Worm (Caenorhabditis elegans) whole organism, L1 larva: ENCODE data around the gene T07E3.3.

Source experiments
- C16A3.4 ChIP-seq: fragments of 150-350 bp; optimal IDR thresholded peaks from 2 replicates; lab custom pipeline; 2014; ENCODE audit warnings: missing biosample characterization, missing genetic modification characterization
- aha-1 ChIP-seq: fragments of 150-350 bp; optimal IDR thresholded peaks from 2 replicates; lab custom pipeline; 2014; ENCODE audit warnings: missing biosample characterization, missing genetic modification characterization
- alr-1 ChIP-seq: fragments of 200-800 bp; sonication (Bioruptor generic); optimal IDR thresholded peaks from 2 replicates; lab custom pipeline; 2018; ENCODE audit warnings: borderline replicate concordance, mild to moderate bottlenecking, missing genetic modification characterization, missing compliant biosample characterization
- blmp-1 ChIP-seq: fragments of 150-350 bp; optimal IDR thresholded peaks from 2 replicates; lab custom pipeline; 2014; ENCODE audit warnings: missing biosample characterization, missing genetic modification characterization
- ceh-63 ChIP-seq: fragments of 200-800 bp; sonication (Bioruptor generic); optimal IDR thresholded peaks from 2 replicates; lab custom pipeline; 2018; ENCODE audit warnings: mild to moderate bottlenecking, missing genetic modification characterization, missing compliant biosample characterization
- ceh-82 ChIP-seq, 3 experiments: fragments of 150-350 bp in 1 of 3; sonication (generic microtip) in 2 of 3; optimal IDR thresholded peaks; 2 replicates each; lab custom pipeline; 2014 to 2017; ENCODE audit warnings: missing biosample characterization in 3 of 3, missing genetic modification characterization in 3 of 3
- ceh-90 ChIP-seq: sonication (generic microtip); optimal IDR thresholded peaks from 2 replicates; lab custom pipeline; 2016; ENCODE audit warnings: missing genetic modification characterization, missing compliant biosample characterization
- dpl-1 ChIP-seq, 3 experiments: fragments of 150-350 bp in 2 of 3; sonication (generic microtip) in 1 of 3; optimal IDR thresholded peaks; 2 replicates each; lab custom pipeline; 2014 to 2017; ENCODE audit warnings: missing biosample characterization in 3 of 3, missing genetic modification characterization in 3 of 3, missing genetic modification reagents in 3 of 3
- dsc-1 ChIP-seq: sonication (generic microtip); optimal IDR thresholded peaks from 2 replicates; lab custom pipeline; 2016; ENCODE audit warnings: mild to moderate bottlenecking, missing genetic modification characterization, missing compliant biosample characterization
- efl-3 ChIP-seq: fragments of 200-800 bp; sonication (Bioruptor generic); optimal IDR thresholded peaks from 2 replicates; lab custom pipeline; 2018; ENCODE audit warnings: mild to moderate bottlenecking, missing genetic modification characterization, missing compliant biosample characterization
- egl-13 ChIP-seq: sonication (generic microtip); optimal IDR thresholded peaks from 2 replicates; lab custom pipeline; 2016; ENCODE audit warnings: missing genotype, missing genetic modification reagents, missing genetic modification characterization, missing compliant biosample characterization
- egl-27 ChIP-seq, 2 experiments: fragments of 150-350 bp in 1 of 2; sonication (generic microtip); optimal IDR thresholded peaks; 3 replicates each; lab custom pipeline; 2017 to 2018; ENCODE audit warnings: missing biosample characterization in 2 of 2, missing genetic modification characterization in 2 of 2, missing genetic modification reagents in 2 of 2
- elt-3 ChIP-seq, 6 experiments: fragments of 150-350 bp in 1 of 6; sonication (generic microtip); optimal IDR thresholded peaks; 2 replicates each; lab custom pipeline; 2017 to 2018; ENCODE audit warnings: missing biosample characterization in 6 of 6, missing genetic modification characterization in 6 of 6, inconsistent platforms in 1 of 6
- ets-5 ChIP-seq: fragments of 200-800 bp; sonication (Bioruptor generic); IDR thresholded peaks from 2 replicates; pipeline ENCODE4 v1.3.6; 2022; ENCODE audit warnings: missing genetic modification characterization, missing compliant biosample characterization
- fkh-10 ChIP-seq: sonication (generic microtip); optimal IDR thresholded peaks from 2 replicates; lab custom pipeline; 2017; ENCODE audit warnings: missing biosample characterization, missing genetic modification reagents, missing genetic modification characterization
- fkh-8 ChIP-seq: sonication (generic microtip); optimal IDR thresholded peaks from 2 replicates; lab custom pipeline; 2016; ENCODE audit warnings: mild to moderate bottlenecking, missing genetic modification characterization, missing compliant biosample characterization
- grh-1 ChIP-seq: fragments of 200-800 bp; sonication (Bioruptor generic); IDR thresholded peaks from 2 replicates; pipeline ENCODE4 v1.3.6; 2022; ENCODE audit warnings: missing genetic modification reagents, missing genetic modification characterization, missing compliant biosample characterization
- hlh-17 ChIP-seq: fragments of 200-800 bp; sonication (Bioruptor generic); optimal IDR thresholded peaks from 2 replicates; lab custom pipeline; 2018; ENCODE audit warnings: missing genetic modification characterization, mild to moderate bottlenecking, missing compliant biosample characterization, moderate library complexity, borderline replicate concordance
- hlh-4 ChIP-seq: sonication (generic microtip); optimal IDR thresholded peaks from 2 replicates; lab custom pipeline; 2016; ENCODE audit warnings: mild to moderate bottlenecking, missing genetic modification characterization, missing compliant biosample characterization
- hpl-2 ChIP-seq: fragments of 150-350 bp; optimal IDR thresholded peaks from 2 replicates; lab custom pipeline; 2014; ENCODE audit warnings: missing biosample characterization, missing genetic modification reagents, missing genetic modification characterization
- irx-1 ChIP-seq: sonication (generic microtip); optimal IDR thresholded peaks from 2 replicates; lab custom pipeline; 2016; ENCODE audit warnings: missing genetic modification characterization, missing compliant biosample characterization
- isw-1 ChIP-seq: fragments of 200-800 bp; sonication (Bioruptor generic); IDR thresholded peaks from 2 replicates; pipeline ENCODE4 v1.3.6; 2022; ENCODE audit warnings: missing genetic modification characterization, missing compliant biosample characterization
- jun-1 ChIP-seq: fragments of 150-350 bp; optimal IDR thresholded peaks from 2 replicates; lab custom pipeline; 2014; ENCODE audit warnings: missing biosample characterization, missing genetic modification reagents, missing genetic modification characterization
- lin-14 ChIP-seq: fragments of 200-800 bp; sonication (Bioruptor generic); optimal IDR thresholded peaks from 2 replicates; lab custom pipeline; 2018; ENCODE audit warnings: mild to moderate bottlenecking, missing genetic modification characterization, moderate library complexity, missing compliant biosample characterization
- lin-39 ChIP-seq: fragments of 150-350 bp; optimal IDR thresholded peaks from 2 replicates; lab custom pipeline; 2014; ENCODE audit warnings: missing biosample characterization, missing genetic modification reagents, missing genetic modification characterization
- lsy-2 ChIP-seq, 2 experiments: fragments of 150-350 bp; optimal IDR thresholded peaks; 2 replicates each; lab custom pipeline; 2014; ENCODE audit warnings: missing biosample characterization in 2 of 2, missing genetic modification characterization in 2 of 2
- mab-9 ChIP-seq: fragments of 200-800 bp; sonication (Bioruptor generic); IDR thresholded peaks from 2 replicates; pipeline ENCODE4 v1.3.6; 2022; ENCODE audit warnings: missing genetic modification reagents, missing genetic modification characterization, missing compliant biosample characterization
- mef-2 ChIP-seq: fragments of 150-350 bp; optimal IDR thresholded peaks from 2 replicates; lab custom pipeline; 2014; ENCODE audit warnings: missing biosample characterization, missing genetic modification characterization
- nhr-19 ChIP-seq: fragments of 200-800 bp; sonication (Bioruptor generic); conservative IDR thresholded peaks from 2 replicates; pipeline ENCODE4 v1.3.6; 2022; ENCODE audit warnings: missing genetic modification characterization, missing compliant biosample characterization
- nhr-20 ChIP-seq: sonication (generic microtip); optimal IDR thresholded peaks from 2 replicates; lab custom pipeline; 2016; ENCODE audit warnings: mild to moderate bottlenecking, missing genetic modification characterization, missing compliant biosample characterization
- nhr-47 ChIP-seq: sonication (generic microtip); optimal IDR thresholded peaks from 2 replicates; lab custom pipeline; 2016; ENCODE audit warnings: mild to moderate bottlenecking, missing genetic modification characterization, moderate library complexity, missing compliant biosample characterization
- nhr-76 ChIP-seq: sonication (generic microtip); optimal IDR thresholded peaks from 2 replicates; lab custom pipeline; 2017; ENCODE audit warnings: missing biosample characterization, missing genetic modification characterization
- pax-3 ChIP-seq: fragments of 200-800 bp; sonication (Bioruptor generic); optimal IDR thresholded peaks from 2 replicates; lab custom pipeline; 2018; ENCODE audit warnings: mild to moderate bottlenecking, missing genetic modification characterization, moderate library complexity, missing compliant biosample characterization
- rnt-1 ChIP-seq: sonication (generic microtip); optimal IDR thresholded peaks from 2 replicates; lab custom pipeline; 2016; ENCODE audit warnings: mild to moderate bottlenecking, missing genetic modification characterization, moderate library complexity, missing compliant biosample characterization
- snpc-4 ChIP-seq: fragments of 150-350 bp; optimal IDR thresholded peaks from 2 replicates; lab custom pipeline; 2014; ENCODE audit warnings: missing biosample characterization, missing genetic modification characterization
- sox-4 ChIP-seq: sonication (generic microtip); optimal IDR thresholded peaks from 2 replicates; lab custom pipeline; 2016; ENCODE audit warnings: missing genetic modification characterization, missing compliant biosample characterization
- sup-37 ChIP-seq: fragments of 200-800 bp; sonication (Bioruptor generic); optimal IDR thresholded peaks from 2 replicates; lab custom pipeline; 2018; ENCODE audit warnings: mild to moderate bottlenecking, missing genetic modification characterization, missing compliant biosample characterization
- swsn-7 ChIP-seq: sonication (generic microtip); optimal IDR thresholded peaks from 2 replicates; lab custom pipeline; 2016; ENCODE audit warnings: missing genetic modification characterization, missing compliant biosample characterization
- unc-30 ChIP-seq: sonication (generic microtip); optimal IDR thresholded peaks from 2 replicates; lab custom pipeline; 2017; ENCODE audit warnings: missing biosample characterization, missing genetic modification characterization
- unc-62 ChIP-seq: fragments of 150-350 bp; optimal IDR thresholded peaks from 2 replicates; lab custom pipeline; 2014; ENCODE audit warnings: missing biosample characterization, missing genetic modification reagents, missing genetic modification characterization
- unc-86 ChIP-seq: sonication (generic microtip); optimal IDR thresholded peaks from 2 replicates; lab custom pipeline; 2016; ENCODE audit warnings: missing genetic modification characterization, missing compliant biosample characterization
- vab-15 ChIP-seq: sonication (generic microtip); optimal IDR thresholded peaks from 2 replicates; lab custom pipeline; 2017; ENCODE audit warnings: missing genotype, mild to moderate bottlenecking, missing genetic modification characterization, missing compliant biosample characterization
- zag-1 ChIP-seq: fragments of 150-350 bp; optimal IDR thresholded peaks from 2 replicates; lab custom pipeline; 2014; ENCODE audit warnings: missing biosample characterization, missing genetic modification characterization
- zip-4 ChIP-seq: fragments of 200-800 bp; sonication (Bioruptor generic); optimal IDR thresholded peaks from 2 replicates; lab custom pipeline; 2018; ENCODE audit warnings: mild to moderate bottlenecking, missing genetic modification characterization, moderate library complexity, missing compliant biosample characterization
- ztf-11 ChIP-seq, 2 experiments: sonication (generic microtip); optimal IDR thresholded peaks; 2 replicates each; lab custom pipeline; 2016 to 2017; ENCODE audit warnings: missing genetic modification characterization in 2 of 2, missing biosample characterization in 1 of 2, missing compliant biosample characterization in 1 of 2
- ztf-4 ChIP-seq: fragments of 150-350 bp; optimal IDR thresholded peaks from 2 replicates; lab custom pipeline; 2014; ENCODE audit warnings: missing biosample characterization, missing genetic modification characterization

T07E3.3 gene

DNA sequence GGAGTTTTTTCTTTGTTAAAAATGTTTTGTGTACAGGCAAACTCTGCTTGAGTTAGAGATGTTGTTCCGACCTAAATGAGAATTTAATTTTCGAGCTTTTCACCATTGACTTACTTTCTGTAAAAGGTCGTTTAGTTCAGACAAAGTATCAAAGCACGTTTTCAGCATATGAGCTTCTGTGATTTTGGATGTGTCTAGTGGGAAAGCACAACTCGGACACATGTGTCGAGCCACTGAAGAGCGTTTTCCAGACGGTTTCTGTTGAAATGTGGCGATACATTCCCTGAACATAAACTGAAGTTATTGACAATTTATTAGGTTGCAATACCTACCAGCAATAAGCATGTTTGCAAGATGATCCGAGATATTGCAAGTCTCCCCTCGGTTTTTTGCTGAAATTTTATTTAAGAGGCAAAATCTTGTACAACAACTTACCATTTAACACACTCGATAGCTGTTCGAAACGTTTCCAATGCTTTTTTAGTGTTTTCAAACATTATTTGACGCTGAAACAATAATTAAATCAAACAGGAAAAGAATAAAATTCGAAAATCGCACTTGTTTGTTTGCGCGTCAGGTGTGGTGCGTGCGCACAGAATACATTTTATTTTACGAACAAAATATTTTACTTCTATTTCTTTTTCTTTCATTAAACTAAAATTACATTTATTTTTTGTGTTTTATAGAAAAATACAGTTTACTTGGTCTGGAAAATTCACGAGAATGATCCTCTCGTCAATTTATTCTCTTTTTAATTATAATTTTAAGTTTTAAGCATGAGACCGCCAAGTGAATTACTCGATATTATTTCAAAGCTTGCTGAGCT lies 14.5 kb upstream of the T07E3.3 start, which contains the start of the genes brd-1 and K04C2.2 (continued):
- TF ChIP-seq swsn-7 (peak; percentile 6), ceh-90 (tag; lab: Kevin White, UChicago) (no peak), unc-62 (no peak), isw-1 (GFP tag; lab: Robert Waterston, UW) (no peak), hlh-17 (GFP tag; lab: Kevin White, UChicago) (no peak), hpl-2 (no peak)

DNA sequence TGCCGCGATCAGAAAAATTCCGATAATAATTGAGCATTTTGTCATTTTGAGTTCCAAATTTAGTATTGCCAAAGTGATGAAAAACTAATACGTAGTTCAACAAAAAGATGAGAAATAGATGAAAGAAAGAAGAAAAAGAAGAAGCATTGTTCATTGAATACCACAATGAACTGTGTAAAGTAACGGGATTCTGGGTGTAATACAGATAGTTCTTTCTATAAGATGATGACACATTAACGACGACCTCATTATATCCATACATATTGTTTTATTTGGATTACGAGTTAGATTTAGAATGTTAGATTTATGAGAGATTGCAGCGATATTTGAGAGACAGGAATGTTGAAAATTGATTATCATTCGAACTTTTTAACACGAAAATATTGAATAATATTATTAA lies 12.1 kb upstream of the T07E3.3 start, which contains the start of gene K04C2.5:
TSS of gene K04C2.5 (minus strand) at position 101 of the 400 bp plus-strand sequence.
- no peak for TF ChIP-seq sup-37 (GFP tag; lab: Kevin White, UChicago)
- TF ChIP-seq jun-1 (tag; lab: Kevin White, UChicago), result no peak
- no peak for TF ChIP-seq ets-5 (GFP tag; lab: Robert Waterston, UW)
- TF ChIP-seq ztf-4 (tag; lab: Kevin White, UChicago), result no peak
- no peak for TF ChIP-seq unc-62
- TF ChIP-seq egl-13 (tag; lab: Kevin White, UChicago), result no peak

- TF ChIP-seq dsc-1 (tag; lab: Kevin White, UChicago), result no peak
- peak; percentile 28 for TF ChIP-seq hpl-2
- peak; percentile 85 for TF ChIP-seq nhr-19 (GFP tag; lab: Robert Waterston, UW)
- TF ChIP-seq mab-9 (GFP tag; lab: Robert Waterston, UW), result no peak
- TF ChIP-seq lin-39 (tag; lab: Kevin White, UChicago), result peak; percentile 63
- TF ChIP-seq elt-3 (tag; optimal IDR thresholded peaks at IDR 0.05; lab: Kevin White, UChicago), result peak in 5 of 6 experiments; percentile 83 to 95 (median 91)
- TF ChIP-seq nhr-47 (tag; lab: Kevin White, UChicago), result peak; percentile 58
- peak; percentile 81 for TF ChIP-seq rnt-1
- TF ChIP-seq alr-1 (tag; lab: Kevin White, UChicago), result no peak
- TF ChIP-seq unc-30 (tag; lab: Kevin White, UChicago), result no peak
- TF ChIP-seq ceh-63 (GFP tag; lab: Kevin White, UChicago), result no peak
- TF ChIP-seq grh-1 (GFP tag; lab: Robert Waterston, UW), result peak; percentile 44; the same call in 1 of the 2 replicates
- TF ChIP-seq hlh-4 (tag; lab: Kevin White, UChicago), result no peak
- no peak for TF ChIP-seq hlh-17 (GFP tag; lab: Kevin White, UChicago)
- no peak for TF ChIP-seq egl-27 (tag; optimal IDR thresholded peaks at IDR 0.05; lab: Kevin White, UChicago)
- TF ChIP-seq dpl-1 (GFP tag; optimal IDR thresholded peaks at IDR 0.05; lab: Kevin White, UChicago), result peak in 2 of 3 experiments; percentile 24 to 63
- peak; percentile 74 to 91 for TF ChIP-seq lsy-2 (tag; optimal IDR thresholded peaks at IDR 0.05; lab: Kevin White, UChicago)
- no peak for TF ChIP-seq unc-86 (tag; lab: Kevin White, UChicago)
- TF ChIP-seq mef-2 (tag; lab: Kevin White, UChicago), result no peak
- peak; percentile 90 for TF ChIP-seq lin-14 (GFP tag; lab: Kevin White, UChicago)
- TF ChIP-seq unc-62, result no peak
- TF ChIP-seq pax-3 (tag; lab: Kevin White, UChicago), result no peak
- no peak for TF ChIP-seq ztf-11 (tag; optimal IDR thresholded peaks at IDR 0.05; lab: Kevin White, UChicago)
- no peak for TF ChIP-seq irx-1 (tag; lab: Kevin White, UChicago)
- no peak for TF ChIP-seq fkh-10 (GFP tag; lab: Kevin White, UChicago)
- no peak for TF ChIP-seq sox-4 (tag; lab: Kevin White, UChicago)
- peak; percentile 60 for TF ChIP-seq blmp-1 (tag; lab: Kevin White, UChicago)
- no peak for TF ChIP-seq snpc-4 (tag; lab: Kevin White, UChicago)
- TF ChIP-seq nhr-20 (tag; lab: Kevin White, UChicago), result peak; percentile 87
- no peak for TF ChIP-seq vab-15
- TF ChIP-seq zip-4 (GFP tag; lab: Kevin White, UChicago), result no peak
- no peak for TF ChIP-seq zag-1 (tag; lab: Kevin White, UChicago)
- no peak for TF ChIP-seq nhr-76
- no peak for TF ChIP-seq efl-3 (GFP tag; lab: Kevin White, UChicago)
- peak; percentile 50 for TF ChIP-seq swsn-7
- no peak for TF ChIP-seq C16A3.4 (tag; lab: Kevin White, UChicago)
- TF ChIP-seq fkh-8, result no peak
- no peak for TF ChIP-seq aha-1 (tag; lab: Kevin White, UChicago)
- no peak for TF ChIP-seq isw-1 (GFP tag; lab: Robert Waterston, UW)
- peak in 2 of 3 experiments; percentile 10 to 11 for TF ChIP-seq ceh-82 (tag; optimal IDR thresholded peaks at IDR 0.05; lab: Kevin White, UChicago)
Observed at ce11 chrIII:6895166-6895565, 8.5 kb upstream of the T07E3.3 start.
